Worm (Caenorhabditis elegans) whole organism, L4 larva: ENCODE results near the gene srg-61.

Experiments
- F26F4.8 ChIP-seq: fragments of 200-800 bp; sonication (Bioruptor generic); conservative IDR thresholded peaks from 2 replicates; pipeline ENCODE4 v1.3.6; 2022; ENCODE audit warnings: missing genetic modification characterization, missing compliant biosample characterization
- T20F7.1 ChIP-seq: fragments of 200-800 bp; sonication (Bioruptor generic); optimal IDR thresholded peaks from 2 replicates; lab custom pipeline; 2018; ENCODE audit warnings: mild to moderate bottlenecking, missing genetic modification characterization, missing compliant biosample characterization
- T26A8.4 ChIP-seq: fragments of 200-800 bp; sonication (Bioruptor generic); IDR thresholded peaks from 2 replicates; pipeline ENCODE4 v1.3.6; 2022; ENCODE audit warnings: missing genetic modification characterization, missing compliant biosample characterization
- Y105C5A.15 ChIP-seq: fragments of 200-800 bp; sonication (Bioruptor generic); IDR thresholded peaks from 2 replicates; pipeline ENCODE4 v1.3.6; 2022; ENCODE audit warnings: missing genetic modification characterization, missing compliant biosample characterization
- aha-1 ChIP-seq: fragments of 150-350 bp; peaks from one replicate; lab custom pipeline; 2014; ENCODE audit warnings: missing biosample characterization, missing genetic modification characterization
- arid-1 ChIP-seq: fragments of 200-800 bp; sonication (Bioruptor generic); conservative IDR thresholded peaks from 2 replicates; pipeline ENCODE4 v1.3.6; 2022; ENCODE audit warnings: missing genetic modification reagents, missing genetic modification characterization, missing compliant biosample characterization
- ceh-28 ChIP-seq: fragments of 150-350 bp; optimal IDR thresholded peaks from 2 replicates; lab custom pipeline; 2014; ENCODE audit warnings: missing biosample characterization, missing genetic modification reagents, missing genetic modification characterization
- ceh-32 ChIP-seq: sonication (generic microtip); optimal IDR thresholded peaks from 2 replicates; lab custom pipeline; 2016; ENCODE audit warnings: mild to moderate bottlenecking, missing genetic modification characterization, missing compliant biosample characterization; ENCODE audit not compliant: poor library complexity
- ceh-44 ChIP-seq: fragments of 200-800 bp; sonication (Bioruptor generic); IDR thresholded peaks from 2 replicates; pipeline ENCODE4 v1.3.6; 2022; ENCODE audit warnings: missing genetic modification reagents, missing genetic modification characterization, missing compliant biosample characterization
- ceh-82 ChIP-seq: sonication (generic microtip); optimal IDR thresholded peaks from 2 replicates; lab custom pipeline; 2017; ENCODE audit warnings: missing biosample characterization, missing genetic modification characterization
- ces-1 ChIP-seq: fragments of 150-350 bp; sonication (generic microtip); optimal IDR thresholded peaks from 4 replicates; lab custom pipeline; 2014; ENCODE audit warnings: missing biosample characterization, missing genetic modification reagents, missing genetic modification characterization
- daf-12 ChIP-seq: fragments of 150-350 bp; optimal IDR thresholded peaks from 2 replicates; lab custom pipeline; 2014; ENCODE audit warnings: missing biosample characterization, missing genetic modification reagents, missing genetic modification characterization
- dmd-9 ChIP-seq: fragments of 200-800 bp; sonication (Bioruptor generic); IDR thresholded peaks from 2 replicates; pipeline ENCODE4 v1.3.6; 2022; ENCODE audit warnings: missing genetic modification reagents, missing genetic modification characterization, missing compliant biosample characterization
- egl-27 ChIP-seq: sonication (generic microtip); optimal IDR thresholded peaks from 3 replicates; lab custom pipeline; 2017; ENCODE audit warnings: missing biosample characterization, missing genetic modification reagents, missing genetic modification characterization
- gei-8 ChIP-seq: fragments of 200-800 bp; sonication (Bioruptor generic); optimal IDR thresholded peaks from 2 replicates; lab custom pipeline; 2018; ENCODE audit warnings: mild to moderate bottlenecking, missing genetic modification characterization, missing compliant biosample characterization
- hlh-11 ChIP-seq: fragments of 200-800 bp; sonication (Bioruptor generic); optimal IDR thresholded peaks from 2 replicates; lab custom pipeline; 2018; ENCODE audit warnings: mild to moderate bottlenecking, missing genetic modification characterization, missing compliant biosample characterization
- hlh-30 ChIP-seq: sonication (generic microtip); optimal IDR thresholded peaks from 2 replicates; lab custom pipeline; 2017; ENCODE audit warnings: antibody characterized with exemption, mild to moderate bottlenecking, missing genetic modification characterization, missing compliant biosample characterization; ENCODE audit not compliant: insufficient read depth
- lin-15B ChIP-seq: fragments of 150-350 bp; sonication (generic microtip); optimal IDR thresholded peaks from 3 replicates; lab custom pipeline; 2014; ENCODE audit warnings: missing biosample characterization, missing genetic modification characterization
- madf-5 ChIP-seq, 2 experiments: fragments of 200-800 bp; sonication (Bioruptor generic); IDR thresholded peaks; 2 replicates each; pipeline ENCODE4 v1.3.6; 2022; ENCODE audit warnings: missing compliant biosample characterization in 2 of 2, missing genetic modification characterization in 2 of 2
- mep-1 ChIP-seq: fragments of 150-350 bp; sonication (generic microtip); optimal IDR thresholded peaks from 3 replicates; lab custom pipeline; 2014; ENCODE audit warnings: missing biosample characterization, missing genetic modification characterization
- mes-2 ChIP-seq: sonication (generic microtip); optimal IDR thresholded peaks from 2 replicates; lab custom pipeline; 2016; ENCODE audit warnings: missing genotype, mild to moderate bottlenecking, missing genetic modification characterization, missing compliant biosample characterization; ENCODE audit not compliant: poor library complexity, severe bottlenecking
- mxl-3 ChIP-seq: fragments of 200-800 bp; sonication (Bioruptor generic); optimal IDR thresholded peaks from 2 replicates; lab custom pipeline; 2018; ENCODE audit warnings: mild to moderate bottlenecking, missing genetic modification characterization, missing compliant biosample characterization
- nhr-10 ChIP-seq: fragments of 150-350 bp; optimal IDR thresholded peaks from 2 replicates; lab custom pipeline; 2014; ENCODE audit warnings: missing biosample characterization, missing genetic modification characterization
- nhr-11 ChIP-seq: fragments of 150-350 bp; optimal IDR thresholded peaks from 2 replicates; lab custom pipeline; 2014; ENCODE audit warnings: missing biosample characterization, missing genetic modification characterization
- nhr-28 ChIP-seq: fragments of 150-350 bp; optimal IDR thresholded peaks from 2 replicates; lab custom pipeline; 2014; ENCODE audit warnings: missing biosample characterization, missing genetic modification characterization
- nhr-42 ChIP-seq: fragments of 200-800 bp; sonication (Bioruptor generic); IDR thresholded peaks from 2 replicates; pipeline ENCODE4 v1.3.6; 2022; ENCODE audit warnings: missing genetic modification characterization, missing compliant biosample characterization
- nhr-6 ChIP-seq: fragments of 150-350 bp; optimal IDR thresholded peaks from 2 replicates; lab custom pipeline; 2014; ENCODE audit warnings: missing biosample characterization, missing genetic modification characterization
- pha-4 ChIP-seq, 2 experiments: fragments of 150-350 bp in 1 of 2; fragments of 200-800 bp in 1 of 2; sonication (Bioruptor generic) in 1 of 2; IDR thresholded peaks in 1 of 2; optimal IDR thresholded peaks in 1 of 2; 2 replicates each; pipeline versions ENCODE4 v1.3.6 to Lab custom; 2014 to 2022; ENCODE audit warnings: missing genetic modification characterization in 2 of 2, missing genetic modification reagents in 2 of 2, missing biosample characterization in 1 of 2, missing compliant biosample characterization in 1 of 2
- rbr-2 ChIP-seq: sonication (generic microtip); optimal IDR thresholded peaks from 2 replicates; lab custom pipeline; 2016; ENCODE audit warnings: missing genotype, missing genetic modification characterization, missing compliant biosample characterization
- set-16 ChIP-seq: fragments of 200-800 bp; sonication (Bioruptor generic); IDR thresholded peaks from 2 replicates; pipeline ENCODE4 v1.3.6; 2022; ENCODE audit warnings: missing genetic modification reagents, missing genetic modification characterization, missing compliant biosample characterization
- skn-1 ChIP-seq: fragments of 150-350 bp; optimal IDR thresholded peaks from 2 replicates; lab custom pipeline; 2014; ENCODE audit warnings: missing biosample characterization, missing genetic modification characterization
- snpc-1.2 ChIP-seq: fragments of 200-800 bp; sonication (Bioruptor generic); IDR thresholded peaks from 2 replicates; pipeline ENCODE4 v1.3.6; 2022; ENCODE audit warnings: missing genetic modification reagents, missing genetic modification characterization, missing compliant biosample characterization
- spr-3 ChIP-seq: fragments of 200-800 bp; sonication (Bioruptor generic); optimal IDR thresholded peaks from 2 replicates; lab custom pipeline; 2018; ENCODE audit warnings: mild to moderate bottlenecking, missing genetic modification characterization, missing compliant biosample characterization
- zfp-3 ChIP-seq: fragments of 200-800 bp; sonication (Bioruptor generic); conservative IDR thresholded peaks from 2 replicates; pipeline ENCODE4 v1.3.6; 2022; ENCODE audit warnings: missing genetic modification reagents, missing genetic modification characterization, missing compliant biosample characterization
- zip-11 ChIP-seq: fragments of 200-800 bp; sonication (Bioruptor generic); IDR thresholded peaks from 2 replicates; pipeline ENCODE4 v1.3.6; 2022; ENCODE audit warnings: missing genetic modification characterization, missing compliant biosample characterization
- ztf-7 ChIP-seq: fragments of 150-350 bp; optimal IDR thresholded peaks from 2 replicates; lab custom pipeline; 2014; ENCODE audit warnings: missing biosample characterization, missing genetic modification characterization

Gene srg-61

ce11 chrV:2763105-2763504, 23.0 kb upstream of the srg-61 start, which contains the start of gene R05D8.7:
TSS of gene R05D8.7 (minus strand) at chrV:2763208.
- TF ChIP-seq mxl-3: no peak
- no peak for TF ChIP-seq lin-15B (tag; lab: Kevin White, UChicago)
- TF ChIP-seq nhr-28 (tag; lab: Kevin White, UChicago): peak; percentile 54

ce11 chrV:2761470-2761869, 21.3 kb upstream of the srg-61 start:
- TF ChIP-seq skn-1 (tag; lab: Kevin White, UChicago) (no peak), set-16 (peak; percentile 66)

- no peak for TF ChIP-seq zfp-3 (GFP tag; lab: Robert Waterston, UW)
- no peak for TF ChIP-seq gei-8
- no peak for TF ChIP-seq hlh-11 (tag; lab: Kevin White, UChicago)
- no peak for TF ChIP-seq daf-12 (tag; lab: Kevin White, UChicago)
- no peak for TF ChIP-seq spr-3 (GFP tag; lab: Kevin White, UChicago)
- TF ChIP-seq T20F7.1: no peak
- TF ChIP-seq mes-2 (tag; lab: Kevin White, UChicago): no peak
- TF ChIP-seq ceh-28 (tag; lab: Kevin White, UChicago): no peak
- TF ChIP-seq nhr-42 (GFP tag; lab: Robert Waterston, UW): no peak
- TF ChIP-seq egl-27: no peak
- no peak for TF ChIP-seq ces-1 (GFP tag; lab: Kevin White, UChicago)
- no peak for TF ChIP-seq nhr-28 (tag; lab: Kevin White, UChicago)
- no peak for TF ChIP-seq pha-4 (GFP tag; IDR thresholded peaks at IDR 0.05; lab: Robert Waterston, UW)
- no peak for TF ChIP-seq pha-4 (tag; optimal IDR thresholded peaks at IDR 0.05; lab: Kevin White, UChicago)
- TF ChIP-seq F26F4.8 (GFP tag; lab: Robert Waterston, UW): no peak
- TF ChIP-seq, all 104 proteins: peak for 0
Observed at ce11 chrV:2759456-2759855, 19.3 kb upstream of the srg-61 start, which contains the start of gene srg-58. TSS of gene srg-58 (minus strand) at chrV:2759556.

- 0 out of 2 replicates have a peak, but pooled peaks have one; percentile 8 for TF ChIP-seq ceh-44 (GFP tag; lab: Robert Waterston, UW)
- TF ChIP-seq F26F4.8 (GFP tag; lab: Robert Waterston, UW): 0 out of 2 replicates have a peak, but pooled peaks have one; percentile 32
- peak; percentile 55 for TF ChIP-seq set-16
- no peak for TF ChIP-seq hlh-30 (tag; lab: Kevin White, UChicago)
Observed at ce11 chrV:2758437-2758836, 18.3 kb upstream of the srg-61 start.

ce11 chrV:2757226-2757893, 17.2 kb upstream of the srg-61 start, which contains the start of gene srx-28:
TSS of gene srx-28 (minus strand) at chrV:2757276.
- TF ChIP-seq nhr-11 (tag; lab: Kevin White, UChicago) (no peak), set-16 (peak; percentile 86), aha-1 (tag; lab: Kevin White, UChicago) (peak; percentile 37), ztf-7 (tag; lab: Kevin White, UChicago) (no peak), dmd-9 (GFP tag; lab: Robert Waterston, UW) (0 out of 2 replicates have a peak, but pooled peaks have one; percentile 48)

ce11 chrV:2753007-2753406, 12.9 kb upstream of the srg-61 start, which contains the start of gene srx-26:
TSS of gene srx-26 (minus strand) at chrV:2753107.
- no peak for TF ChIP-seq arid-1 (GFP tag; lab: Robert Waterston, UW)

- TF ChIP-seq mep-1 (tag; lab: Kevin White, UChicago): no peak
- no peak for TF ChIP-seq nhr-6
- TF ChIP-seq T26A8.4: no peak
- no peak for TF ChIP-seq rbr-2
- no peak for TF ChIP-seq nhr-10 (tag; lab: Kevin White, UChicago)
- no peak for TF ChIP-seq madf-5 (GFP tag; IDR thresholded peaks at IDR 0.05; lab: Robert Waterston, UW)
- no peak for TF ChIP-seq zip-11 (GFP tag; lab: Robert Waterston, UW)
- TF ChIP-seq spr-3 (GFP tag; lab: Kevin White, UChicago): no peak
- no peak for TF ChIP-seq ceh-32 (tag; lab: Kevin White, UChicago)
- no peak for TF ChIP-seq ceh-82 (tag; lab: Kevin White, UChicago)
- no peak for TF ChIP-seq Y105C5A.15 (GFP tag; lab: Robert Waterston, UW)
- TF ChIP-seq snpc-1.2: no peak
Observed at ce11 chrV:2750006-2750405, 9.9 kb upstream of the srg-61 start, which contains the start of gene srx-24. TSS of gene srx-24 (minus strand) at chrV:2750106.
